Worm (Caenorhabditis elegans): ENCODE data around the gene coq-5.

DNA sequence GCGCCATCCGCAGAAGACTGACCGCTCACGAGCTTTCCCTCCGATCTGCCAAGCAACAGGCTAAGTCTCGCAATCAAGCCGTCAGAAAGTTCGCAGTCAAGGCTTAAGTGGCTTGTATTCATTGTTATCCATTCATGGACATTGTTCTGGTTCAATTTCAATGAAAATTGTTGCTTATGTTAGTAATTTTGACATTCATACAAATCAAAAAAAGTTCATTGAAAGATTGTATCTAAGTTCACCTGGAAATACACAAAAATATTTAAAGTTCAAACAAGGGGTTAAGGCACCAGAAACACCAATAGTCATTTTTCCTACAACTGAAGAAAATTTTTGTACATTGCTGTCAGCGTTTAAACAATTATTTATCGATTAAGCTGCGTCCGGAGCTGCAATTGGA is 2.8 kb downstream of the coq-5 start:
- no peak for TF ChIP-seq sox-4 (tag; optimal IDR thresholded peaks at IDR 0.05)
- TF ChIP-seq lim-6 (tag; optimal IDR thresholded peaks at IDR 0.05): no peak
- no peak for TF ChIP-seq syd-9 (tag; optimal IDR thresholded peaks at IDR 0.05)
- TF ChIP-seq hlh-15 (tag; optimal IDR thresholded peaks at IDR 0.05): no peak
- no peak for TF ChIP-seq pha-4 (tag; optimal IDR thresholded peaks at IDR 0.05)
- no peak for TF ChIP-seq ets-4 (tag; optimal IDR thresholded peaks at IDR 0.05)
- TF ChIP-seq ama-1 (optimal IDR thresholded peaks at IDR 0.05): no peak
- no peak for TF ChIP-seq che-1 (tag; optimal IDR thresholded peaks at IDR 0.05)
- no peak for TF ChIP-seq gmeb-2 (tag; optimal IDR thresholded peaks at IDR 0.05)
- no peak for TF ChIP-seq fkh-10 (GFP tag; optimal IDR thresholded peaks at IDR 0.05)

All from whole organism, late embryonic.